Fruit fly (Drosophila melanogaster): ENCODE results near the gene Myt1.

Gene Myt1

DNA sequence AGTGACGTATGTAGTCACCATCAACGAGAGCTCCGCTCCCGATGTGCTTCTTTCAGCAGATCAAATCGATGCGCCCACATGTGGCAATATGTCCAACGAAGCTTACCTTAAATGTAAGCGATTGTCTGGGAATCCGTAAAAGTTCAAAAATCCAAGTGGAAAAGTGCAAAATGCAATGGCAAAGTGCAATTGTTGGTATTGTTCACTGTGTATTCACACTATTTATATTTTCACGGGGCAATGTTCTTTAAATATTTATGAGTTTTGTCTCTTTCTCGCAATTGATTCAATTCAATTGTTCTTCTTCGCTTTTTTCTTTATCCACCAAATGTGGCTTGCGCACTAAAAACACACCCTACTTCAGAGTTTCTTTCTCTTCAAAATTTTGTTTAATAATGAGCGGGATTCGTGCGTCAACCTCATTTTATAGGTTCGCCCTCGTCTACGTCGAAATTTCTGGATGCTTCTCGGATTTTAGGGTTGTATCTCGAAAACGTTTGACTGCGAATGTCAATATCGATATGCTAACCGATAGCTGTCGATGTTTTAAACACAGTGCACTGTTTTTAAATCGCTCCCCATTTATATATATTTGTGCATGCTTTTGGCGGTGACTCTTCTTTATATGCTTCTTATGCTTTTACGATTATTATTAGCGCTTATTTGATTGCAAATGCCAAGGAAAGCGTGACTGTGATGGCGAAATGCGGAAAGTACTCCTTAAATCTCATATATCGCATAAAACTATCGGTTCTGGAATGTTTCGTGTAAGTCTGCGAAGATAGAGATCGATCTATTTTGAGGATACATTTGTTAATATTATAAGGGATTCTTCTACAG is 27.4 kb downstream of the Myt1 start, which contains the start of gene DnaJ-1 (continued):
- TF ChIP-seq Myb (GFP tag; optimal IDR thresholded peaks at IDR 0.05) (peak; percentile 70), CG2199 (GFP tag; IDR thresholded peaks at IDR 0.05) (no peak), D (optimal IDR thresholded peaks at IDR 0.05) (no peak), D (GFP tag; optimal IDR thresholded peaks at IDR 0.05) (no peak), kah (GFP tag; optimal IDR thresholded peaks at IDR 0.05) (peak; percentile 53), CG17802 (tag; optimal IDR thresholded peaks at IDR 0.05) (no peak), ato (GFP tag; IDR thresholded peaks at IDR 0.05; ENCODE audit: partially characterized antibody) (peak; percentile 85), nom (GFP tag; optimal IDR thresholded peaks at IDR 0.05) (peak; percentile 92), CG32532 (GFP tag; IDR thresholded peaks at IDR 0.05) (peak; percentile 23; the same call in 1 of the 2 replicates), pita (GFP tag; optimal IDR thresholded peaks at IDR 0.05) (no peak), dmrt11E (tag; optimal IDR thresholded peaks at IDR 0.05) (no peak), bsh (GFP tag; optimal IDR thresholded peaks at IDR 0.05) (peak; percentile 19 to 20), CG17361 (GFP tag; IDR thresholded peaks at IDR 0.05) (peak; percentile 42; the same call in 1 of the 3 replicates), Hey (tag; optimal IDR thresholded peaks at IDR 0.05) (peak; percentile 24), CG9797 (GFP tag; optimal IDR thresholded peaks at IDR 0.05) (peak; percentile 54), kni (GFP tag; optimal IDR thresholded peaks at IDR 0.05) (peak; percentile 52), caup (GFP tag; optimal IDR thresholded peaks at IDR 0.05; ENCODE audit: severe bottlenecking) (peak; percentile 41), mam (GFP tag; optimal IDR thresholded peaks at IDR 0.05) (peak; percentile 6), CG2116 (GFP tag; optimal IDR thresholded peaks at IDR 0.05) (peak; percentile 98), Sry-β (GFP tag; optimal IDR thresholded peaks at IDR 0.05) (peak; percentile 7), Opbp (GFP tag; IDR thresholded peaks at IDR 0.05; ENCODE audit: partially characterized antibody) (peak; percentile 96), ci (GFP tag; IDR thresholded peaks at IDR 0.05) (peak; percentile 13; the same call in 1 of the 3 replicates), CG12659 (GFP tag; optimal IDR thresholded peaks at IDR 0.05) (peak; percentile 70), CG18764 (GFP tag; optimal IDR thresholded peaks at IDR 0.05) (no peak), NC2α (GFP tag; optimal IDR thresholded peaks at IDR 0.05) (peak; percentile 32), CG12299 (tag; optimal IDR thresholded peaks at IDR 0.05) (peak; percentile 37), CG10147 (GFP tag; optimal IDR thresholded peaks at IDR 0.05) (peak; percentile 34), CG13894 (tag; optimal IDR thresholded peaks at IDR 0.05) (peak; percentile 75), C15 (GFP tag; IDR thresholded peaks at IDR 0.05) (no peak), hth (optimal IDR thresholded peaks at IDR 0.05) (no peak), CG34376 (GFP tag; optimal IDR thresholded peaks at IDR 0.05) (peak; percentile 90), Hmr (GFP tag; optimal IDR thresholded peaks at IDR 0.05) (peak; percentile 61), vnd (GFP tag; IDR thresholded peaks at IDR 0.05; ENCODE audit: partially characterized antibody) (peak; percentile 99), grn (GFP tag; optimal IDR thresholded peaks at IDR 0.05) (peak; percentile 68), MTF-1 (GFP tag; optimal IDR thresholded peaks at IDR 0.05; ENCODE audit: borderline replicate concordance) (peak; percentile 42), so (GFP tag; IDR thresholded peaks at IDR 0.05) (peak; percentile 12; the same call in 1 of the 3 replicates), crc (GFP tag; optimal IDR thresholded peaks at IDR 0.05) (no peak), Vsx1 (GFP tag; optimal IDR thresholded peaks at IDR 0.05) (peak; percentile 4), cg (GFP tag; optimal IDR thresholded peaks at IDR 0.05) (no peak), vvl (GFP tag; IDR thresholded peaks at IDR 0.05) (peak; percentile 50), pho (GFP tag; optimal IDR thresholded peaks at IDR 0.05) (no peak), CG42726 (GFP tag; IDR thresholded peaks at IDR 0.05; ENCODE audit: partially characterized antibody) (peak; percentile 95), CkIIα-i1 (GFP tag; IDR thresholded peaks at IDR 0.05) (no peak), CG17612 (GFP tag; IDR thresholded peaks at IDR 0.05) (no peak), CG11398 (GFP tag; optimal IDR thresholded peaks at IDR 0.05) (no peak), Dip3 (GFP tag; optimal IDR thresholded peaks at IDR 0.05) (peak; percentile 23), CG11696 (GFP tag; IDR thresholded peaks at IDR 0.05) (no peak), lbe (GFP tag; optimal IDR thresholded peaks at IDR 0.05) (peak; percentile 68)

Data from whole organism, embryonic.